Worm (Caenorhabditis elegans): ENCODE measurements around the gene Y54G9A.7.

Y54G9A.7 gene

DNA sequence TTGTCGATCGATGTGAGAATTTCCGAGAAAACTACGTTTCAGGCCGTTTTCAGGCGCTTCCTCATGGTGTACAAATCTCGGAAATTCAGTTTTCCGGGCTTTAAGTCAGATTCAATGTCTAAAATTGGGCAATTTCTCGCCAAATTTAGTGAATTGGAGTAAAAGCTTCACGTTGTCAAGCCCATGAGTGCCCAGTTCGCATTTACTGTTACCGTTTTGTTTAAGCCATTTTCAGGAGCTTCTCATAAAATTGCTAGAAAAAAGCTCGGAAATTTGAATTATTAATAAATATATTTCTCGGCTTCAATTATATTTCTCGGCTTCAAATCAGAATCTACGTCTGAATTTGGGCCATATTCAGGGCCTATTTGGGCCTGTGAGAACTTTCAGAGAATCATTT lies 47.7 kb downstream of the Y54G9A.7 start:
- TF ChIP-seq nhr-12 (tag; optimal IDR thresholded peaks at IDR 0.05) (no peak), unc-120 (tag; optimal IDR thresholded peaks at IDR 0.05; ENCODE audit: poor library complexity, severe bottlenecking) (no peak), mep-1 (tag; optimal IDR thresholded peaks at IDR 0.05) (no peak), sem-2 (GFP tag; optimal IDR thresholded peaks at IDR 0.05) (no peak), lin-13 (tag; optimal IDR thresholded peaks at IDR 0.05) (no peak), elt-1 (tag; optimal IDR thresholded peaks at IDR 0.05; ENCODE audit: borderline replicate concordance, insufficient read depth) (no peak), tbx-8 (GFP tag; optimal IDR thresholded peaks at IDR 0.05) (no peak), ztf-11 (tag; optimal IDR thresholded peaks at IDR 0.05) (no peak), cnd-1 (tag; optimal IDR thresholded peaks at IDR 0.05) (no peak), sptf-1 (tag; optimal IDR thresholded peaks at IDR 0.05) (no peak), unc-39 (tag; optimal IDR thresholded peaks at IDR 0.05) (no peak)

DNA sequence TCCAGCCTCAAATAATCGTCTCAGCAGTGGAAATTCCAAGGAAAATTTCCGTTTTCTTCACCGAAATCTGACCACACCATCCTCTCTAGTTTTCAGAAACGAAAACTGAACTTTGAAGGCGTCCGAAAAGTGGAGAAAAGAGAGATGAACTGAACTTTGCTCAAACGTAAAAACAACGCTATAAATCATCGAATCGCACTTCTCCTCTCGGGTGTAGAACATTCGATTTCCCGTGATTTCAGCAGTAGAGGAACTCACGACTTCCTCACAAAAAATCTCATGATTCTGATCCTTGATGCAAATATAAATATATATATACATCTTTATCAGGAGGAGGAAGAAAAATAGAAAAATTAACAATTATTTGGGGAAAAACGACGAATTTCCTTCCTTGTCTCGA lies 50.4 kb downstream of the Y54G9A.7 start:
- TF ChIP-seq elt-1 (tag; optimal IDR thresholded peaks at IDR 0.05; ENCODE audit: borderline replicate concordance, insufficient read depth) (no peak), bed-3 (GFP tag; optimal IDR thresholded peaks at IDR 0.05) (no peak), ceh-83 (GFP tag; optimal IDR thresholded peaks at IDR 0.05) (no peak), nhr-237 (tag; optimal IDR thresholded peaks at IDR 0.05) (no peak), cnd-1 (tag; optimal IDR thresholded peaks at IDR 0.05) (no peak), mls-2 (tag; optimal IDR thresholded peaks at IDR 0.05) (no peak), tbx-8 (GFP tag; optimal IDR thresholded peaks at IDR 0.05) (no peak), zip-8 (tag; optimal IDR thresholded peaks at IDR 0.05) (no peak), ceh-43 (GFP tag; optimal IDR thresholded peaks at IDR 0.05) (no peak)

Data from whole organism, mixed stage, embryonic.